Fruit fly (Drosophila melanogaster): Measurements from ENCODE around the gene MP1.

MP1 gene

DNA sequence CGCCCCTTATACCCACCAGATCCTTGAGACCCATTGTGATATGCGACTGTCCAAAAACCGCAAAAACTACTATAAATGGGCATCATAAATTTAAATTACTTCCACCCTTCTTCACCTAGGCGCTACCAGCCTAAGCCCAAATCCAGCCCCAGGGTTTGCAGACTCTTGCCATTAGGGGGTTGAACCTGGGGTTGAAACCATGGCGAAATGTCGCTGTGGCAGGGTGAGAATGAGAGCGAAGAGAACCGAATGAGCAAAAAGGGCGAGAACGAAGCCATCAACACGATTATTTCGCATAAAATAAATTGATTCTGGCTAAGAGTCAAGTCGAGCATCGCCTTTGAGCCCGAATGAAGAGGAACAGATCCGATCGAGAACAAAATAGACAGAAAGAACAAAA, 45.9 kb downstream of the MP1 start:
- TF ChIP-seq CG12605 (GFP tag; IDR thresholded peaks at IDR 0.05) (no peak), CG14655 (GFP tag; optimal IDR thresholded peaks at IDR 0.05) (no peak), CG17806 (tag; optimal IDR thresholded peaks at IDR 0.05) (no peak), CG10348 (GFP tag; IDR thresholded peaks at IDR 0.05) (no peak), D1 (tag; optimal IDR thresholded peaks at IDR 0.05) (no peak), CG13204 (GFP tag; optimal IDR thresholded peaks at IDR 0.05) (no peak), CG8159 (tag; optimal IDR thresholded peaks at IDR 0.05) (no peak), CG15710 (tag; optimal IDR thresholded peaks at IDR 0.05) (no peak), Pif1A (GFP tag; optimal IDR thresholded peaks at IDR 0.05) (no peak), Ets98B (GFP tag; IDR thresholded peaks at IDR 0.05) (no peak), CG32121 (GFP tag; IDR thresholded peaks at IDR 0.05) (no peak)
